Worm (Caenorhabditis elegans) whole organism, L2 larva: Measurements from ENCODE around the gene F13H10.8.

Source experiments
- C34F6.9 ChIP-seq: fragments of 150-350 bp; optimal IDR thresholded peaks from 2 replicates; lab custom pipeline; 2014; ENCODE audit warnings: missing biosample characterization, missing genetic modification characterization
- F13H6.1 ChIP-seq: sonication (generic microtip); optimal IDR thresholded peaks from 2 replicates; lab custom pipeline; 2016; ENCODE audit warnings: missing genetic modification characterization, missing compliant biosample characterization
- R02D3.7 ChIP-seq: fragments of 150-350 bp; optimal IDR thresholded peaks from 2 replicates; lab custom pipeline; 2014; ENCODE audit warnings: missing biosample characterization, missing genetic modification characterization
- Y55F3AM.14 ChIP-seq: fragments of 200-800 bp; sonication (Bioruptor generic); optimal IDR thresholded peaks from 2 replicates; lab custom pipeline; 2018; ENCODE audit warnings: mild to moderate bottlenecking, missing genetic modification characterization, missing compliant biosample characterization
- ZK546.5 ChIP-seq: sonication (generic microtip); optimal IDR thresholded peaks from 2 replicates; lab custom pipeline; 2017; ENCODE audit warnings: missing biosample characterization, missing genetic modification characterization
- alr-1 ChIP-seq: fragments of 150-350 bp; optimal IDR thresholded peaks from 2 replicates; lab custom pipeline; 2014; ENCODE audit warnings: missing biosample characterization, missing genetic modification characterization
- aly-2 ChIP-seq: fragments of 150-350 bp; optimal IDR thresholded peaks from 2 replicates; lab custom pipeline; 2014; ENCODE audit warnings: missing biosample characterization, missing genetic modification characterization
- blmp-1 ChIP-seq: sonication (generic microtip); optimal IDR thresholded peaks from 2 replicates; lab custom pipeline; 2017; ENCODE audit warnings: missing genetic modification characterization, mild to moderate bottlenecking, missing compliant biosample characterization, antibody characterized with exemption, moderate library complexity; ENCODE audit not compliant: insufficient read depth
- ceh-82 ChIP-seq: fragments of 150-350 bp; optimal IDR thresholded peaks from 2 replicates; lab custom pipeline; 2014; ENCODE audit warnings: missing biosample characterization, missing genetic modification characterization
- crh-2 ChIP-seq: sonication (generic microtip); optimal IDR thresholded peaks from 2 replicates; lab custom pipeline; 2017; ENCODE audit warnings: missing biosample characterization, missing genetic modification characterization
- dmd-4 ChIP-seq: sonication (generic microtip); optimal IDR thresholded peaks from 2 replicates; lab custom pipeline; 2017; ENCODE audit warnings: missing biosample characterization, missing genetic modification characterization
- egl-27 ChIP-seq: sonication (generic microtip); optimal IDR thresholded peaks from 3 replicates; lab custom pipeline; 2017; ENCODE audit warnings: missing biosample characterization, missing genetic modification reagents, missing genetic modification characterization
- elt-1 ChIP-seq: fragments of 150-350 bp; optimal IDR thresholded peaks from 2 replicates; lab custom pipeline; 2014; ENCODE audit warnings: missing biosample characterization, missing genetic modification characterization
- fos-1 ChIP-seq: fragments of 150-350 bp; optimal IDR thresholded peaks from 2 replicates; lab custom pipeline; 2014; ENCODE audit warnings: missing biosample characterization, missing genetic modification characterization
- gmeb-1 ChIP-seq: fragments of 150-350 bp; optimal IDR thresholded peaks from 2 replicates; lab custom pipeline; 2014; ENCODE audit warnings: missing biosample characterization, missing genetic modification characterization
- lin-11 ChIP-seq: fragments of 150-350 bp; sonication (generic microtip); optimal IDR thresholded peaks from 2 replicates; lab custom pipeline; 2014; ENCODE audit warnings: missing biosample characterization, missing genetic modification characterization, inconsistent platforms, mixed read lengths
- lin-13 ChIP-seq: fragments of 150-350 bp; optimal IDR thresholded peaks from 2 replicates; lab custom pipeline; 2014; ENCODE audit warnings: missing biosample characterization, missing genetic modification reagents, missing genetic modification characterization
- lin-39 ChIP-seq: fragments of 150-350 bp; optimal IDR thresholded peaks from 2 replicates; lab custom pipeline; 2014; ENCODE audit warnings: missing biosample characterization, missing genetic modification reagents, missing genetic modification characterization
- lsy-2 ChIP-seq, 2 experiments: fragments of 150-350 bp in 1 of 2; sonication (generic microtip) in 1 of 2; optimal IDR thresholded peaks; 2 replicates each; lab custom pipeline; 2014 to 2017; ENCODE audit warnings: missing biosample characterization in 2 of 2, missing genetic modification characterization in 2 of 2
- mbf-1 ChIP-seq: sonication (generic microtip); optimal IDR thresholded peaks from 2 replicates; lab custom pipeline; 2017; ENCODE audit warnings: missing biosample characterization, missing genetic modification characterization
- mdl-1 ChIP-seq, 2 experiments: fragments of 150-350 bp in 1 of 2; sonication (generic microtip) in 1 of 2; optimal IDR thresholded peaks; 2 replicates each; lab custom pipeline; 2017; ENCODE audit warnings: missing biosample characterization in 2 of 2, missing genetic modification characterization in 2 of 2
- nhr-11 ChIP-seq: fragments of 150-350 bp; optimal IDR thresholded peaks from 2 replicates; lab custom pipeline; 2014; ENCODE audit warnings: missing biosample characterization, missing genetic modification characterization
- nhr-12 ChIP-seq: fragments of 150-350 bp; optimal IDR thresholded peaks from 2 replicates; lab custom pipeline; 2014; ENCODE audit warnings: missing biosample characterization, missing genetic modification characterization
- nhr-129 ChIP-seq: fragments of 150-350 bp; optimal IDR thresholded peaks from 2 replicates; lab custom pipeline; 2014; ENCODE audit warnings: missing biosample characterization, missing genetic modification characterization
- nhr-23 ChIP-seq: fragments of 150-350 bp; optimal IDR thresholded peaks from 2 replicates; lab custom pipeline; 2014; ENCODE audit warnings: missing biosample characterization, missing genetic modification reagents, missing genetic modification characterization
- nhr-25 ChIP-seq: fragments of 150-350 bp; sonication (generic microtip); optimal IDR thresholded peaks from 3 replicates; lab custom pipeline; 2014; ENCODE audit warnings: missing biosample characterization, missing genetic modification characterization
- peb-1 ChIP-seq: fragments of 150-350 bp; optimal IDR thresholded peaks from 2 replicates; lab custom pipeline; 2014; ENCODE audit warnings: missing biosample characterization, missing genetic modification characterization
- sem-4 ChIP-seq: fragments of 150-350 bp; optimal IDR thresholded peaks from 2 replicates; lab custom pipeline; 2014; ENCODE audit warnings: missing biosample characterization, missing genetic modification reagents, missing genetic modification characterization
- skn-1 ChIP-seq: sonication (generic microtip); optimal IDR thresholded peaks from 2 replicates; lab custom pipeline; 2017; ENCODE audit warnings: missing biosample characterization, missing genetic modification characterization
- sma-9 ChIP-seq, 2 experiments: fragments of 150-350 bp in 1 of 2; sonication (generic microtip) in 1 of 2; optimal IDR thresholded peaks; 2 replicates each; lab custom pipeline; 2014 to 2016; ENCODE audit warnings: missing genetic modification characterization in 2 of 2, mild to moderate bottlenecking in 1 of 2, missing biosample characterization in 1 of 2, missing compliant biosample characterization in 1 of 2, missing genetic modification reagents in 1 of 2, moderate library complexity in 1 of 2
- unc-39 ChIP-seq: fragments of 150-350 bp; optimal IDR thresholded peaks from 2 replicates; lab custom pipeline; 2014; ENCODE audit warnings: missing biosample characterization, missing genetic modification characterization
- unc-55 ChIP-seq: fragments of 150-350 bp; sonication (generic microtip); optimal IDR thresholded peaks from 3 replicates; lab custom pipeline; 2014; ENCODE audit warnings: missing biosample characterization, missing genetic modification reagents, missing genetic modification characterization
- unc-62 ChIP-seq: fragments of 150-350 bp; optimal IDR thresholded peaks from 2 replicates; lab custom pipeline; 2014; ENCODE audit warnings: missing biosample characterization, missing genetic modification reagents, missing genetic modification characterization
- zag-1 ChIP-seq: fragments of 150-350 bp; optimal IDR thresholded peaks from 2 replicates; lab custom pipeline; 2014; ENCODE audit warnings: missing biosample characterization, missing genetic modification characterization
- ztf-1 ChIP-seq: fragments of 200-800 bp; sonication (Bioruptor generic); conservative IDR thresholded peaks from 2 replicates; pipeline ENCODE4 v1.3.6; 2022; ENCODE audit warnings: missing genetic modification characterization, missing compliant biosample characterization
- ztf-11 ChIP-seq: sonication (generic microtip); optimal IDR thresholded peaks from 2 replicates; lab custom pipeline; 2017; ENCODE audit warnings: missing biosample characterization, missing genetic modification characterization
- ztf-4 ChIP-seq: fragments of 150-350 bp; optimal IDR thresholded peaks from 2 replicates; lab custom pipeline; 2014; ENCODE audit warnings: missing biosample characterization, missing genetic modification characterization

F13H10.8 gene

ce11 chrIV:11029412-11029811 is 9.1 kb downstream of the F13H10.8 start, which contains the start of gene hrg-5:
hrg-5 (minus strand) TSS chrIV:11029428.
- peak; percentile 66 for TF ChIP-seq sma-9 (GFP tag; optimal IDR thresholded peaks at IDR 0.05; lab: Kevin White, UChicago)
- no peak for TF ChIP-seq sma-9 (tag; optimal IDR thresholded peaks at IDR 0.05; lab: Kevin White, UChicago)
- TF ChIP-seq crh-2 (tag; lab: Kevin White, UChicago) = peak; percentile 19
- no peak for TF ChIP-seq C34F6.9 (tag; lab: Kevin White, UChicago)
- no peak for TF ChIP-seq ZK546.5

ce11 chrIV:11030117-11030516 is 9.8 kb downstream of the F13H10.8 start:
- TF ChIP-seq egl-27 (no peak), mbf-1 (no peak), mdl-1 (tag; optimal IDR thresholded peaks at IDR 0.05; lab: Kevin White, UChicago) (no peak), crh-2 (tag; lab: Kevin White, UChicago) (no peak), skn-1 (no peak), R02D3.7 (no peak)

ce11 chrIV:11030893-11031292 is 10.6 kb downstream of the F13H10.8 start, which contains the start of gene hrg-4:
hrg-4 (minus strand) TSS chrIV:11030993.
- TF ChIP-seq zag-1 (tag; lab: Kevin White, UChicago) = no peak
- TF ChIP-seq ZK546.5 = no peak
- no peak for TF ChIP-seq peb-1 (tag; lab: Kevin White, UChicago)
- TF ChIP-seq sem-4 (tag; lab: Kevin White, UChicago) = no peak
- no peak for TF ChIP-seq elt-1 (tag; lab: Kevin White, UChicago)
- TF ChIP-seq lin-39 (tag; lab: Kevin White, UChicago) = no peak
- TF ChIP-seq Y55F3AM.14 = no peak
- TF ChIP-seq C34F6.9 (tag; lab: Kevin White, UChicago) = no peak
- no peak for TF ChIP-seq lin-11 (tag; lab: Kevin White, UChicago)
- no peak for TF ChIP-seq ztf-1 (GFP tag; lab: Robert Waterston, UW)
- TF ChIP-seq dmd-4 = no peak
- no peak for TF ChIP-seq lin-13 (GFP tag; lab: Kevin White, UChicago)
- TF ChIP-seq lsy-2 (tag; optimal IDR thresholded peaks at IDR 0.05; lab: Kevin White, UChicago) = no peak
- TF ChIP-seq ceh-82 (tag; lab: Kevin White, UChicago) = no peak
- no peak for TF ChIP-seq mbf-1
- TF ChIP-seq nhr-11 = no peak

- TF ChIP-seq gmeb-1 = peak; percentile 20
- TF ChIP-seq ztf-1 (GFP tag; lab: Robert Waterston, UW) = no peak
- peak; percentile 83 for TF ChIP-seq fos-1
- peak; percentile 57 for TF ChIP-seq nhr-129 (tag; lab: Kevin White, UChicago)
- no peak for TF ChIP-seq ZK546.5
- TF ChIP-seq crh-2 (tag; lab: Kevin White, UChicago) = peak; percentile 50
Observed at ce11 chrIV:11031640-11032039, 11.3 kb downstream of the F13H10.8 start.

- TF ChIP-seq unc-62 (GFP tag; lab: Kevin White, UChicago) (no peak), sma-9 (GFP tag; optimal IDR thresholded peaks at IDR 0.05; lab: Kevin White, UChicago) (no peak), sma-9 (tag; optimal IDR thresholded peaks at IDR 0.05; lab: Kevin White, UChicago) (no peak), ztf-11 (tag; lab: Kevin White, UChicago) (no peak), unc-39 (tag; lab: Kevin White, UChicago) (no peak), lin-13 (GFP tag; lab: Kevin White, UChicago) (no peak), ztf-4 (no peak), F13H6.1 (tag; lab: Kevin White, UChicago) (no peak), fos-1 (no peak), nhr-129 (tag; lab: Kevin White, UChicago) (no peak), nhr-25 (tag; lab: Kevin White, UChicago) (no peak), blmp-1 (no peak), ztf-1 (GFP tag; lab: Robert Waterston, UW) (no peak), zag-1 (tag; lab: Kevin White, UChicago) (no peak), unc-55 (GFP tag; lab: Kevin White, UChicago) (no peak), nhr-23 (tag; lab: Kevin White, UChicago) (no peak), mbf-1 (no peak), alr-1 (tag; lab: Kevin White, UChicago) (no peak), aly-2 (tag; lab: Kevin White, UChicago) (no peak), nhr-12 (tag; lab: Kevin White, UChicago) (no peak)
Observed at ce11 chrIV:11032288-11032687, 12.0 kb downstream of the F13H10.8 start, which contains the start of gene hrg-6. hrg-6 (plus strand) TSS chrIV:11032588.
